Fruit fly (Drosophila melanogaster) whole organism, embryonic: Measurements from ENCODE around the gene SdicB.

ENCODE experiments used
- ATbp ChIP-seq: fragments of 200-800 bp; sonication (Bioruptor generic); optimal IDR thresholded peaks from 2 replicates; lab custom pipeline; 2017; ENCODE audit warnings: missing biosample characterization, mild to moderate bottlenecking, missing genetic modification characterization, missing genetic modification reagents
- Aef1 ChIP-seq: fragments of 200-800 bp; sonication (Bioruptor generic); IDR thresholded peaks from 3 replicates; pipeline ENCODE4 v1.3.6; 2022; ENCODE audit warnings: missing biosample characterization, missing genetic modification characterization
- Bgb ChIP-seq: fragments of 200-800 bp; sonication (Bioruptor generic); IDR thresholded peaks from 2 replicates; pipeline ENCODE4 v1.3.6; 2022; ENCODE audit warnings: missing biosample characterization, missing genetic modification characterization; ENCODE audit not compliant: partially characterized antibody
- Blimp-1 ChIP-seq: fragments of 200-800 bp; sonication (Bioruptor generic); optimal IDR thresholded peaks from 3 replicates; lab custom pipeline; 2018; ENCODE audit warnings: missing biosample characterization, missing genetic modification characterization, mild to moderate bottlenecking, moderate library complexity, missing genetic modification reagents
- BtbVII ChIP-seq: fragments of 200-800 bp; sonication (Bioruptor generic); optimal IDR thresholded peaks from 3 replicates; lab custom pipeline; 2017; ENCODE audit warnings: missing biosample characterization, mild to moderate bottlenecking, missing genetic modification characterization
- CG12071 ChIP-seq: fragments of 200-800 bp; sonication (Bioruptor generic); optimal IDR thresholded peaks from 3 replicates; lab custom pipeline; 2018; ENCODE audit warnings: missing biosample characterization, mild to moderate bottlenecking, missing genetic modification characterization
- CG13424 ChIP-seq: fragments of 200-800 bp; sonication (Bioruptor generic); optimal IDR thresholded peaks from 2 replicates; lab custom pipeline; 2019; ENCODE audit warnings: missing biosample characterization, mild to moderate bottlenecking, missing genetic modification characterization, moderate library complexity
- CG14014 ChIP-seq: fragments of 200-800 bp; sonication (Bioruptor generic); IDR thresholded peaks from 2 replicates; pipeline ENCODE4 v1.3.6; 2022; ENCODE audit warnings: missing biosample characterization, missing genetic modification characterization
- CG17328 ChIP-seq: fragments of 200-800 bp; sonication (Bioruptor generic); IDR thresholded peaks from 2 replicates; pipeline ENCODE4 v1.3.6; 2022; ENCODE audit warnings: missing biosample characterization, missing genetic modification characterization
- CG17361 ChIP-seq: fragments of 200-800 bp; sonication (Bioruptor generic); IDR thresholded peaks from 3 replicates; pipeline ENCODE4 v1.3.6; 2022; ENCODE audit warnings: missing biosample characterization, missing genetic modification characterization
- CG17802 ChIP-seq: fragments of 200-800 bp; sonication (Bioruptor generic); optimal IDR thresholded peaks from 2 replicates; lab custom pipeline; 2018; ENCODE audit warnings: missing biosample characterization, mild to moderate bottlenecking, missing genetic modification characterization, moderate library complexity
- CG17829 ChIP-seq: fragments of 200-800 bp; optimal IDR thresholded peaks from 2 replicates; lab custom pipeline; 2019; ENCODE audit warnings: missing biosample characterization, mild to moderate bottlenecking, missing genetic modification characterization, moderate library complexity
- CG18599 ChIP-seq: fragments of 200-800 bp; sonication (Bioruptor generic); optimal IDR thresholded peaks from 3 replicates; lab custom pipeline; 2017; ENCODE audit warnings: missing biosample characterization, missing genetic modification characterization, mild to moderate bottlenecking, moderate library complexity, missing genetic modification reagents
- CG2116 ChIP-seq: fragments of 200-800 bp; sonication (Bioruptor generic); optimal IDR thresholded peaks from 3 replicates; lab custom pipeline; 2018; ENCODE audit warnings: missing biosample characterization, mild to moderate bottlenecking, missing genetic modification characterization
- CG2199 ChIP-seq: fragments of 200-800 bp; sonication (Bioruptor generic); IDR thresholded peaks from 3 replicates; pipeline ENCODE4 v1.3.6; 2022; ENCODE audit warnings: missing biosample characterization, missing genetic modification characterization
- CG2678 ChIP-seq: fragments of 200-800 bp; sonication (Bioruptor generic); optimal IDR thresholded peaks from 3 replicates; lab custom pipeline; 2019; ENCODE audit warnings: missing biosample characterization, mild to moderate bottlenecking, missing genetic modification characterization, moderate library complexity
- CG2889 ChIP-seq: fragments of 200-800 bp; sonication (Bioruptor generic); IDR thresholded peaks from 3 replicates; pipeline ENCODE4 v1.3.6; 2022; ENCODE audit warnings: missing biosample characterization, missing genetic modification characterization
- CG34376 ChIP-seq: fragments of 200-800 bp; sonication (Bioruptor generic); optimal IDR thresholded peaks from 2 replicates; lab custom pipeline; 2018; ENCODE audit warnings: missing biosample characterization, mild to moderate bottlenecking, missing genetic modification characterization
- CG3838 ChIP-seq: fragments of 200-800 bp; sonication (Bioruptor generic); optimal IDR thresholded peaks from 3 replicates; lab custom pipeline; 2016; ENCODE audit warnings: missing biosample characterization, missing genetic modification characterization
- CG4820 ChIP-seq: fragments of 200-800 bp; sonication (Bioruptor generic); optimal IDR thresholded peaks from 3 replicates; lab custom pipeline; 2016; ENCODE audit warnings: missing biosample characterization, missing genetic modification characterization
- CG7556 ChIP-seq: fragments of 200-800 bp; sonication (Bioruptor generic); optimal IDR thresholded peaks from 2 replicates; lab custom pipeline; 2017; ENCODE audit warnings: missing biosample characterization, mild to moderate bottlenecking, missing genetic modification characterization
- CG9215 ChIP-seq: fragments of 200-800 bp; sonication (Bioruptor generic); IDR thresholded peaks from 2 replicates; pipeline ENCODE4 v1.3.6; 2022; ENCODE audit warnings: missing biosample characterization, missing genetic modification characterization
- Dip3 ChIP-seq: fragments of 200-800 bp; sonication (Bioruptor generic); optimal IDR thresholded peaks from 3 replicates; lab custom pipeline; 2016; ENCODE audit warnings: missing biosample characterization, missing genetic modification characterization
- H2.0 ChIP-seq: fragments of 200-800 bp; sonication (Bioruptor generic); IDR thresholded peaks from 2 replicates; pipeline ENCODE4 v1.3.6; 2022; ENCODE audit warnings: missing biosample characterization, missing genetic modification characterization
- HmgZ ChIP-seq: fragments of 200-800 bp; sonication (Bioruptor generic); optimal IDR thresholded peaks from 2 replicates; lab custom pipeline; 2018; ENCODE audit warnings: missing biosample characterization, mild to moderate bottlenecking, missing genetic modification characterization
- Hmx ChIP-seq: fragments of 200-800 bp; sonication (Bioruptor generic); optimal IDR thresholded peaks from 2 replicates; lab custom pipeline; 2016; ENCODE audit warnings: missing biosample characterization, missing genetic modification characterization
- Mes4 ChIP-seq: fragments of 200-800 bp; sonication (Bioruptor generic); optimal IDR thresholded peaks from 2 replicates; lab custom pipeline; 2016; ENCODE audit warnings: missing biosample characterization, missing genetic modification characterization
- NFAT ChIP-seq: fragments of 200-800 bp; sonication (Bioruptor generic); IDR thresholded peaks from 2 replicates; pipeline ENCODE4 v1.3.6; 2022; ENCODE audit warnings: missing biosample characterization, missing genetic modification characterization
- Pdp1 ChIP-seq, 2 experiments: fragments of 200-800 bp; sonication (Bioruptor generic); optimal IDR thresholded peaks; 3 replicates each; lab custom pipeline; 2016; ENCODE audit warnings: missing biosample characterization in 2 of 2, missing genetic modification characterization in 2 of 2, mild to moderate bottlenecking in 1 of 2, moderate library complexity in 1 of 2
- Ravus ChIP-seq: fragments of 200-800 bp; sonication (Bioruptor generic); IDR thresholded peaks from 2 replicates; pipeline ENCODE4 v1.3.6; 2022; ENCODE audit warnings: missing biosample characterization, missing genetic modification characterization
- ac ChIP-seq: fragments of 200-800 bp; sonication (Bioruptor generic); optimal IDR thresholded peaks from 3 replicates; lab custom pipeline; 2017; ENCODE audit warnings: missing biosample characterization, mild to moderate bottlenecking, missing genetic modification characterization
- bbx ChIP-seq: fragments of 200-800 bp; sonication (Bioruptor generic); IDR thresholded peaks from 2 replicates; pipeline ENCODE4 v1.3.6; 2022; ENCODE audit warnings: missing biosample characterization, missing genetic modification characterization; ENCODE audit not compliant: partially characterized antibody
- dimm ChIP-seq: fragments of 200-800 bp; sonication (Bioruptor generic); IDR thresholded peaks from 2 replicates; pipeline ENCODE4 v1.3.6; 2022; ENCODE audit warnings: missing biosample characterization, missing genetic modification characterization
- gcm2 ChIP-seq: fragments of 200-800 bp; sonication (Bioruptor generic); optimal IDR thresholded peaks from 2 replicates; lab custom pipeline; 2016; ENCODE audit warnings: missing biosample characterization, missing genetic modification characterization
- jing ChIP-seq: fragments of 200-800 bp; sonication (Bioruptor generic); optimal IDR thresholded peaks from 2 replicates; lab custom pipeline; 2018; ENCODE audit warnings: missing biosample characterization, mild to moderate bottlenecking, missing genetic modification characterization
- kah ChIP-seq: fragments of 200-800 bp; sonication (Bioruptor generic); optimal IDR thresholded peaks from 2 replicates; lab custom pipeline; 2018; ENCODE audit warnings: missing biosample characterization, mild to moderate bottlenecking, missing genetic modification characterization
- kni ChIP-seq: fragments of 200-800 bp; sonication (Bioruptor generic); optimal IDR thresholded peaks from 3 replicates; lab custom pipeline; 2017; ENCODE audit warnings: mild to moderate bottlenecking, missing biosample characterization, missing genetic modification reagents, missing genetic modification characterization
- lola ChIP-seq, 3 experiments: fragments of >200 bp in 2 of 3; fragments of 200-800 bp in 1 of 3; sonication (Bioruptor generic) in 1 of 3; optimal IDR thresholded peaks; 2 replicates each; lab custom pipeline; 2017 to 2019; ENCODE audit warnings: missing biosample characterization in 3 of 3, missing genetic modification characterization in 3 of 3, mild to moderate bottlenecking in 1 of 3, moderate library complexity in 1 of 3
- lov ChIP-seq, 2 experiments: fragments of 200-800 bp in 1 of 2; fragments of >200 bp in 1 of 2; sonication (Bioruptor generic) in 1 of 2; IDR thresholded peaks in 1 of 2; optimal IDR thresholded peaks in 1 of 2; 2 replicates in 1 of 2; 3 replicates in 1 of 2; pipeline versions ENCODE4 v1.3.6 to Lab custom; 2017 to 2022; ENCODE audit warnings: missing biosample characterization in 1 of 2, missing genetic modification characterization in 1 of 2
- maf-S ChIP-seq: fragments of 200-800 bp; sonication (Bioruptor generic); optimal IDR thresholded peaks from 2 replicates; lab custom pipeline; 2016; ENCODE audit warnings: missing biosample characterization, missing genetic modification characterization
- mam ChIP-seq: fragments of 200-800 bp; sonication (Bioruptor generic); optimal IDR thresholded peaks from 3 replicates; lab custom pipeline; 2016; ENCODE audit warnings: missing biosample characterization, missing genetic modification characterization
- mld ChIP-seq: fragments of 200-800 bp; sonication (Bioruptor generic); IDR thresholded peaks from 3 replicates; pipeline ENCODE4 v1.3.6; 2022; ENCODE audit warnings: missing biosample characterization, missing genetic modification characterization; ENCODE audit not compliant: partially characterized antibody
- nerfin-1 ChIP-seq: fragments of 200-800 bp; sonication (Bioruptor generic); optimal IDR thresholded peaks from 3 replicates; lab custom pipeline; 2019; ENCODE audit warnings: missing biosample characterization, mild to moderate bottlenecking, missing genetic modification characterization, moderate library complexity
- nom ChIP-seq: fragments of 200-800 bp; sonication (Bioruptor generic); optimal IDR thresholded peaks from 2 replicates; lab custom pipeline; 2017; ENCODE audit warnings: missing biosample characterization, missing genetic modification characterization, mild to moderate bottlenecking, moderate library complexity, missing genetic modification reagents
- pan ChIP-seq, 4 experiments: fragments of >200 bp in 3 of 4; fragments of 200-800 bp in 1 of 4; sonication (Bioruptor generic) in 1 of 4; optimal IDR thresholded peaks in 3 of 4; IDR thresholded peaks in 1 of 4; 2 replicates each; pipeline versions ENCODE4 v1.3.6 to Lab custom; 2017 to 2022; ENCODE audit warnings: missing biosample characterization in 2 of 4, missing genetic modification characterization in 2 of 4, mixed read lengths in 1 of 4
- phol ChIP-seq: fragments of 200-800 bp; sonication (Bioruptor generic); optimal IDR thresholded peaks from 3 replicates; lab custom pipeline; 2018; ENCODE audit warnings: missing biosample characterization, mild to moderate bottlenecking, missing genetic modification characterization, moderate library complexity
- tll ChIP-seq, 2 experiments: fragments of 200-800 bp in 1 of 2; fragments of >200 bp in 1 of 2; sonication (Bioruptor generic) in 1 of 2; optimal IDR thresholded peaks; 2 replicates each; lab custom pipeline; 2017 to 2019; ENCODE audit warnings: missing biosample characterization in 2 of 2, missing genetic modification characterization in 2 of 2, mild to moderate bottlenecking in 1 of 2, moderate library complexity in 1 of 2
- zen ChIP-seq: fragments of 200-800 bp; sonication (Bioruptor generic); optimal IDR thresholded peaks from 3 replicates; lab custom pipeline; 2018; ENCODE audit warnings: missing biosample characterization, mild to moderate bottlenecking, missing genetic modification characterization, moderate library complexity

The SdicB gene

DNA sequence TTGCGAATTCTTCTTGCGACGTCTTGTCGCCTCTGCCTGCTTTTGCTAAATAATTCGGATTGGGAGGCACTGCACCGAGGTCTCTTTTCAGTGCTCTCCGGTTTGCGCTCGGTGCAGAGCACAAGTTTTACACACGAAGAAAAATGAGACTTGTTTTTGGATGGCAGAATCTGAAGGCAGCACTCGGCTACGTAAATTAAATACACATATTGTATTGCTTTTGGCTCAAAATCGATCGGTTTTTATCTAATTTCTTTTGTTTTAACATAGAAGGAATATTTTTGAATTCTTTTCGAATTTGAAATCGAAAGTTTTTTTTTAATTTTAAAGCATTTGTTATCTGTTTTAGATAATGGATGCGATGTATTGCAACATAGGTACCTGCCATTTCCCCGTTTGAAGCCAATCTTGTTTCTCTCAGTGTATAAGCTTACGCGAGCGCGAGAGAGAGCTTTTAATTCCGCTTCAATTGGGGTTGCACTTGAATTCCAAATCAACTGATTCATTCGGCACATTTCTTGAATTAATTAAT lies 35.9 kb downstream of the SdicB start, which contains the start of gene AnxB10 (continued):
- TF ChIP-seq Aef1 (GFP tag; lab: Robert Waterston, UW) (peak; percentile 47; the same call in 2 of the 3 replicates), CG2889 (GFP tag; lab: Robert Waterston, UW) (no peak), ATbp (GFP tag; lab: Kevin White, UChicago) (peak; percentile 14), CG34376 (GFP tag; lab: Kevin White, UChicago) (no peak), Pdp1 (GFP tag; optimal IDR thresholded peaks at IDR 0.05; lab: Kevin White, UChicago) (peak; percentile 37 to 58), CG12071 (peak; percentile 44), NFAT (GFP tag; lab: Robert Waterston, UW) (no peak), bbx (no peak), CG2199 (GFP tag; lab: Robert Waterston, UW) (no peak), CG3838 (GFP tag; lab: Kevin White, UChicago) (no peak), BtbVII (GFP tag; lab: Kevin White, UChicago) (peak; percentile 46), tll (GFP tag; optimal IDR thresholded peaks at IDR 0.05; lab: Kevin White, UChicago) (no peak), dimm (no peak), kah (no peak), CG4820 (GFP tag; lab: Kevin White, UChicago) (peak; percentile 64), Blimp-1 (GFP tag; lab: Kevin White, UChicago) (peak; percentile 64), Ravus (GFP tag; lab: Robert Waterston, UW) (peak; percentile 28), CG18599 (peak; percentile 76), HmgZ (tag; lab: Kevin White, UChicago) (no peak), lov (optimal IDR thresholded peaks at IDR 0.05; lab: Kevin White, UChicago) (no peak), lov (GFP tag; IDR thresholded peaks at IDR 0.05; lab: Robert Waterston, UW) (no peak), CG17328 (GFP tag; lab: Robert Waterston, UW) (no peak), CG17802 (tag; lab: Kevin White, UChicago) (no peak), CG13424 (peak; percentile 72), lola (GFP tag; optimal IDR thresholded peaks at IDR 0.05; lab: Kevin White, UChicago) (peak in 1 of 3 experiments; percentile 30), CG7556 (GFP tag; lab: Kevin White, UChicago) (peak; percentile 58), maf-S (GFP tag; lab: Kevin White, UChicago) (peak; percentile 12), CG17361 (GFP tag; lab: Robert Waterston, UW) (peak; percentile 81), Dip3 (peak; percentile 48), nerfin-1 (tag; lab: Kevin White, UChicago) (peak; percentile 41), gcm2 (GFP tag; lab: Kevin White, UChicago) (no peak), zen (no peak), Bgb (GFP tag; lab: Robert Waterston, UW) (no peak), nom (GFP tag; lab: Kevin White, UChicago) (peak; percentile 86), CG2116 (no peak), jing (GFP tag; lab: Kevin White, UChicago) (peak; percentile 20), Mes4 (GFP tag; lab: Kevin White, UChicago) (peak; percentile 37), mam (peak; percentile 56), ac (GFP tag; lab: Kevin White, UChicago) (no peak), CG9215 (GFP tag; lab: Robert Waterston, UW) (peak; percentile 29; the same call in 1 of the 2 replicates), CG2678 (tag; lab: Kevin White, UChicago) (peak; percentile 79), phol (tag; lab: Kevin White, UChicago) (peak; percentile 75), CG17829 (tag; lab: Kevin White, UChicago) (peak; percentile 58), H2.0 (no peak), pan (optimal IDR thresholded peaks at IDR 0.05; lab: Kevin White, UChicago) (no peak), pan (GFP tag; optimal IDR thresholded peaks at IDR 0.05 in 1 of 2, IDR thresholded peaks at IDR 0.05 in 1 of 2) (peak in 1 of 2 experiments; percentile 66), Hmx (GFP tag; lab: Kevin White, UChicago) (no peak), CG14014 (GFP tag; lab: Robert Waterston, UW) (0 out of 2 replicates have a peak, but pooled peaks have one; percentile 25), kni (GFP tag; lab: Kevin White, UChicago) (no peak), mld (no peak)
